Worm (Caenorhabditis elegans) whole organism, L4 larva: ENCODE data around the gene asp-19.

Source experiments
- D1046.2 ChIP-seq: fragments of 200-800 bp; sonication (Bioruptor generic); IDR thresholded peaks from 2 replicates; pipeline ENCODE4 v1.3.6; 2022; ENCODE audit warnings: missing genetic modification characterization, missing compliant biosample characterization
- F37D6.2 ChIP-seq: sonication (generic microtip); optimal IDR thresholded peaks from 2 replicates; lab custom pipeline; 2016; ENCODE audit warnings: mild to moderate bottlenecking, missing genetic modification characterization, missing compliant biosample characterization
- F44E2.7 ChIP-seq: fragments of 200-800 bp; sonication (Bioruptor generic); IDR thresholded peaks from 2 replicates; pipeline ENCODE4 v2.1.2; 2022; ENCODE audit warnings: missing genetic modification characterization, missing compliant biosample characterization
- R02D3.7 ChIP-seq: fragments of 150-350 bp; sonication (generic microtip); optimal IDR thresholded peaks from 3 replicates; lab custom pipeline; 2014; ENCODE audit warnings: missing biosample characterization, missing genetic modification characterization
- T26A8.4 ChIP-seq: fragments of 200-800 bp; sonication (Bioruptor generic); IDR thresholded peaks from 2 replicates; pipeline ENCODE4 v1.3.6; 2022; ENCODE audit warnings: missing genetic modification characterization, missing compliant biosample characterization
- Y5F2A.4 ChIP-seq: fragments of 200-800 bp; sonication (Bioruptor generic); optimal IDR thresholded peaks from 2 replicates; lab custom pipeline; 2018; ENCODE audit warnings: mild to moderate bottlenecking, missing genetic modification characterization, missing compliant biosample characterization
- aha-1 ChIP-seq: fragments of 150-350 bp; peaks from one replicate; lab custom pipeline; 2014; ENCODE audit warnings: missing biosample characterization, missing genetic modification characterization
- ceh-20 ChIP-seq: fragments of 200-800 bp; sonication (Bioruptor generic); IDR thresholded peaks from 2 replicates; pipeline ENCODE4 v1.3.6; 2022; ENCODE audit warnings: missing genetic modification reagents, missing genetic modification characterization, missing compliant biosample characterization
- ceh-44 ChIP-seq: fragments of 200-800 bp; sonication (Bioruptor generic); IDR thresholded peaks from 2 replicates; pipeline ENCODE4 v1.3.6; 2022; ENCODE audit warnings: missing genetic modification reagents, missing genetic modification characterization, missing compliant biosample characterization
- cey-2 ChIP-seq: sonication (generic microtip); optimal IDR thresholded peaks from 3 replicates; lab custom pipeline; 2017; ENCODE audit warnings: missing genetic modification characterization, mild to moderate bottlenecking, missing compliant biosample characterization, antibody characterized with exemption, borderline replicate concordance; ENCODE audit not compliant: insufficient read depth
- daf-12 ChIP-seq: fragments of 150-350 bp; optimal IDR thresholded peaks from 2 replicates; lab custom pipeline; 2014; ENCODE audit warnings: missing biosample characterization, missing genetic modification reagents, missing genetic modification characterization
- daf-16 ChIP-seq, 3 experiments: sonication (generic microtip); optimal IDR thresholded peaks; 2 replicates each; lab custom pipeline; 2016 to 2017; ENCODE audit warnings: missing genetic modification characterization in 3 of 3, missing genetic modification reagents in 3 of 3, mild to moderate bottlenecking in 2 of 3, missing compliant biosample characterization in 2 of 3, missing biosample characterization in 1 of 3, moderate library complexity in 1 of 3
- daf-8 ChIP-seq: fragments of 200-800 bp; sonication (Bioruptor generic); IDR thresholded peaks from 2 replicates; pipeline ENCODE4 v1.3.6; 2022; ENCODE audit warnings: missing genetic modification characterization, missing compliant biosample characterization
- duxl-1 ChIP-seq: sonication (generic microtip); optimal IDR thresholded peaks from 2 replicates; lab custom pipeline; 2016; ENCODE audit warnings: mild to moderate bottlenecking, missing genetic modification characterization, moderate library complexity, missing compliant biosample characterization; ENCODE audit not compliant: poor library complexity
- dve-1 ChIP-seq: sonication (generic microtip); optimal IDR thresholded peaks from 2 replicates; lab custom pipeline; 2017; ENCODE audit warnings: antibody characterized with exemption, mild to moderate bottlenecking, missing genetic modification characterization, missing compliant biosample characterization; ENCODE audit not compliant: insufficient read depth
- egl-27 ChIP-seq: sonication (generic microtip); optimal IDR thresholded peaks from 3 replicates; lab custom pipeline; 2017; ENCODE audit warnings: missing biosample characterization, missing genetic modification reagents, missing genetic modification characterization
- egl-43 ChIP-seq: fragments of 200-800 bp; sonication (Bioruptor generic); IDR thresholded peaks from 2 replicates; pipeline ENCODE4 v1.3.6; 2022; ENCODE audit warnings: missing genetic modification reagents, missing genetic modification characterization, missing compliant biosample characterization
- fkh-10 ChIP-seq: fragments of 150-350 bp; optimal IDR thresholded peaks from 2 replicates; lab custom pipeline; 2014; ENCODE audit warnings: missing biosample characterization, missing genetic modification reagents, missing genetic modification characterization
- gei-8 ChIP-seq: fragments of 200-800 bp; sonication (Bioruptor generic); optimal IDR thresholded peaks from 2 replicates; lab custom pipeline; 2018; ENCODE audit warnings: mild to moderate bottlenecking, missing genetic modification characterization, missing compliant biosample characterization
- hlh-30 ChIP-seq: sonication (generic microtip); optimal IDR thresholded peaks from 2 replicates; lab custom pipeline; 2017; ENCODE audit warnings: antibody characterized with exemption, mild to moderate bottlenecking, missing genetic modification characterization, missing compliant biosample characterization; ENCODE audit not compliant: insufficient read depth
- jun-1 ChIP-seq: fragments of 150-350 bp; optimal IDR thresholded peaks from 2 replicates; lab custom pipeline; 2014; ENCODE audit warnings: missing biosample characterization, missing genetic modification reagents, missing genetic modification characterization
- lin-1 ChIP-seq: fragments of 200-800 bp; sonication (Bioruptor generic); IDR thresholded peaks from 2 replicates; pipeline ENCODE4 v1.3.6; 2022; ENCODE audit warnings: missing genetic modification reagents, missing genetic modification characterization, missing compliant biosample characterization
- lin-15B ChIP-seq: fragments of 150-350 bp; sonication (generic microtip); optimal IDR thresholded peaks from 3 replicates; lab custom pipeline; 2014; ENCODE audit warnings: missing biosample characterization, missing genetic modification characterization
- lin-38 ChIP-seq: fragments of 200-800 bp; sonication (Bioruptor generic); IDR thresholded peaks from 2 replicates; pipeline ENCODE4 v1.3.6; 2022; ENCODE audit warnings: missing genetic modification reagents, missing genetic modification characterization, missing compliant biosample characterization
- lin-39 ChIP-seq: fragments of 150-350 bp; optimal IDR thresholded peaks from 2 replicates; lab custom pipeline; 2014; ENCODE audit warnings: missing biosample characterization, missing genetic modification reagents, missing genetic modification characterization
- mdt-29 ChIP-seq: fragments of 200-800 bp; sonication (Bioruptor generic); IDR thresholded peaks from 2 replicates; pipeline ENCODE4 v1.3.6; 2022; ENCODE audit warnings: missing genetic modification reagents, missing genetic modification characterization, missing compliant biosample characterization
- mep-1 ChIP-seq: fragments of 150-350 bp; sonication (generic microtip); optimal IDR thresholded peaks from 3 replicates; lab custom pipeline; 2014; ENCODE audit warnings: missing biosample characterization, missing genetic modification characterization
- mes-2 ChIP-seq: sonication (generic microtip); optimal IDR thresholded peaks from 2 replicates; lab custom pipeline; 2016; ENCODE audit warnings: missing genotype, mild to moderate bottlenecking, missing genetic modification characterization, missing compliant biosample characterization; ENCODE audit not compliant: poor library complexity, severe bottlenecking
- mxl-3 ChIP-seq: fragments of 200-800 bp; sonication (Bioruptor generic); optimal IDR thresholded peaks from 2 replicates; lab custom pipeline; 2018; ENCODE audit warnings: mild to moderate bottlenecking, missing genetic modification characterization, missing compliant biosample characterization
- nhr-10 ChIP-seq: fragments of 150-350 bp; optimal IDR thresholded peaks from 2 replicates; lab custom pipeline; 2014; ENCODE audit warnings: missing biosample characterization, missing genetic modification characterization
- nhr-11 ChIP-seq: fragments of 150-350 bp; optimal IDR thresholded peaks from 2 replicates; lab custom pipeline; 2014; ENCODE audit warnings: missing biosample characterization, missing genetic modification characterization
- nhr-111 ChIP-seq: fragments of 200-800 bp; sonication (Bioruptor generic); optimal IDR thresholded peaks from 2 replicates; lab custom pipeline; 2018; ENCODE audit warnings: mild to moderate bottlenecking, missing genetic modification characterization, missing compliant biosample characterization
- nhr-25 ChIP-seq: sonication (generic microtip); optimal IDR thresholded peaks from 2 replicates; lab custom pipeline; 2017; ENCODE audit warnings: missing genetic modification characterization, mild to moderate bottlenecking, missing compliant biosample characterization, antibody characterized with exemption, moderate library complexity, borderline replicate concordance; ENCODE audit not compliant: insufficient read depth
- nhr-28 ChIP-seq: fragments of 150-350 bp; optimal IDR thresholded peaks from 2 replicates; lab custom pipeline; 2014; ENCODE audit warnings: missing biosample characterization, missing genetic modification characterization
- nhr-6 ChIP-seq: fragments of 150-350 bp; optimal IDR thresholded peaks from 2 replicates; lab custom pipeline; 2014; ENCODE audit warnings: missing biosample characterization, missing genetic modification characterization
- nhr-76 ChIP-seq: fragments of 150-350 bp; optimal IDR thresholded peaks from 2 replicates; lab custom pipeline; 2014; ENCODE audit warnings: missing biosample characterization, missing genetic modification characterization
- nhr-77 ChIP-seq: fragments of 150-350 bp; optimal IDR thresholded peaks from 2 replicates; lab custom pipeline; 2014; ENCODE audit warnings: missing biosample characterization, missing genetic modification characterization
- pha-4 ChIP-seq, 2 experiments: fragments of 150-350 bp in 1 of 2; fragments of 200-800 bp in 1 of 2; sonication (Bioruptor generic) in 1 of 2; IDR thresholded peaks in 1 of 2; optimal IDR thresholded peaks in 1 of 2; 2 replicates each; pipeline versions ENCODE4 v1.3.6 to Lab custom; 2014 to 2022; ENCODE audit warnings: missing genetic modification characterization in 2 of 2, missing genetic modification reagents in 2 of 2, missing biosample characterization in 1 of 2, missing compliant biosample characterization in 1 of 2
- pqm-1 ChIP-seq: sonication (generic microtip); optimal IDR thresholded peaks from 2 replicates; lab custom pipeline; 2017; ENCODE audit warnings: missing biosample characterization, missing genetic modification characterization
- rbr-2 ChIP-seq: sonication (generic microtip); optimal IDR thresholded peaks from 2 replicates; lab custom pipeline; 2016; ENCODE audit warnings: missing genotype, missing genetic modification characterization, missing compliant biosample characterization
- saeg-2 ChIP-seq: fragments of 200-800 bp; sonication (Bioruptor generic); IDR thresholded peaks from 2 replicates; pipeline ENCODE4 v1.3.6; 2022; ENCODE audit warnings: missing genetic modification reagents, missing genetic modification characterization, missing compliant biosample characterization
- set-16 ChIP-seq: fragments of 200-800 bp; sonication (Bioruptor generic); IDR thresholded peaks from 2 replicates; pipeline ENCODE4 v1.3.6; 2022; ENCODE audit warnings: missing genetic modification reagents, missing genetic modification characterization, missing compliant biosample characterization
- skn-1 ChIP-seq: fragments of 150-350 bp; optimal IDR thresholded peaks from 2 replicates; lab custom pipeline; 2014; ENCODE audit warnings: missing biosample characterization, missing genetic modification characterization
- unc-130 ChIP-seq: sonication (generic microtip); optimal IDR thresholded peaks from 2 replicates; lab custom pipeline; 2016; ENCODE audit warnings: missing genetic modification reagents, missing genetic modification characterization, missing compliant biosample characterization
- unc-39 ChIP-seq: sonication (generic microtip); optimal IDR thresholded peaks from 2 replicates; lab custom pipeline; 2017; ENCODE audit warnings: missing biosample characterization, missing genetic modification characterization
- unc-62 ChIP-seq, 3 experiments: fragments of 150-350 bp in 1 of 3; sonication (generic microtip); optimal IDR thresholded peaks in 2 of 3; peaks in 1 of 3; 1 replicate in 1 of 3; 2 replicates in 2 of 3; lab custom pipeline; 2014 to 2017; ENCODE audit warnings: missing biosample characterization in 3 of 3, missing genetic modification characterization in 3 of 3, missing genetic modification reagents in 3 of 3, missing genotype in 1 of 3
- zag-1 ChIP-seq: fragments of 150-350 bp; optimal IDR thresholded peaks from 2 replicates; lab custom pipeline; 2014; ENCODE audit warnings: missing biosample characterization, missing genetic modification characterization
- zfp-3 ChIP-seq: fragments of 200-800 bp; sonication (Bioruptor generic); conservative IDR thresholded peaks from 2 replicates; pipeline ENCODE4 v1.3.6; 2022; ENCODE audit warnings: missing genetic modification reagents, missing genetic modification characterization, missing compliant biosample characterization
- zip-2 ChIP-seq: fragments of 150-350 bp; optimal IDR thresholded peaks from 2 replicates; lab custom pipeline; 2014; ENCODE audit warnings: missing biosample characterization, missing genetic modification characterization
- ztf-11 ChIP-seq: fragments of 150-350 bp; optimal IDR thresholded peaks from 2 replicates; lab custom pipeline; 2014; ENCODE audit warnings: missing biosample characterization, missing genetic modification characterization

The asp-19 gene

ce11 chrV:18723604-18724003 is 5.6 kb downstream of the asp-19 start (continued):
- TF ChIP-seq Y5F2A.4 (GFP tag; lab: Kevin White, UChicago) (no peak), unc-39 (tag; lab: Kevin White, UChicago) (no peak), fkh-10 (peak; percentile 33), aha-1 (peak; percentile 97), pha-4 (GFP tag; IDR thresholded peaks at IDR 0.05; lab: Robert Waterston, UW) (no peak), pha-4 (tag; optimal IDR thresholded peaks at IDR 0.05; lab: Kevin White, UChicago) (peak; percentile 79), lin-1 (GFP tag; lab: Robert Waterston, UW) (no peak), duxl-1 (tag; lab: Kevin White, UChicago) (peak; percentile 99), saeg-2 (no peak), daf-16 (GFP tag; optimal IDR thresholded peaks at IDR 0.05; lab: Kevin White, UChicago) (no peak), daf-16 (tag; optimal IDR thresholded peaks at IDR 0.05; lab: Kevin White, UChicago) (peak; percentile 89), dve-1 (peak; percentile 96), nhr-6 (tag; lab: Kevin White, UChicago) (peak; percentile 95), nhr-111 (GFP tag; lab: Kevin White, UChicago) (no peak), gei-8 (GFP tag; lab: Kevin White, UChicago) (no peak), jun-1 (tag; lab: Kevin White, UChicago) (peak; percentile 28), pqm-1 (tag; lab: Kevin White, UChicago) (no peak), rbr-2 (peak; percentile 86), set-16 (GFP tag; lab: Robert Waterston, UW) (no peak), zip-2 (tag; lab: Kevin White, UChicago) (no peak), zfp-3 (GFP tag; lab: Robert Waterston, UW) (no peak), ztf-11 (no peak), D1046.2 (no peak), skn-1 (no peak), unc-62 (GFP tag; optimal IDR thresholded peaks at IDR 0.05 in 1 of 2; lab: Kevin White, UChicago) (no peak), unc-62 (tag; optimal IDR thresholded peaks at IDR 0.05; lab: Kevin White, UChicago) (no peak), daf-12 (tag; lab: Kevin White, UChicago) (no peak), mes-2 (tag; lab: Kevin White, UChicago) (no peak), nhr-28 (tag; lab: Kevin White, UChicago) (peak; percentile 69), lin-38 (GFP tag; lab: Robert Waterston, UW) (no peak; the same call in none of the 2 replicates), nhr-11 (peak; percentile 54), ceh-44 (GFP tag; lab: Robert Waterston, UW) (no peak), ceh-20 (no peak), nhr-10 (tag; lab: Kevin White, UChicago) (no peak), mep-1 (tag; lab: Kevin White, UChicago) (peak; percentile 82), egl-43 (GFP tag; lab: Robert Waterston, UW) (no peak), zag-1 (no peak), hlh-30 (tag; lab: Kevin White, UChicago) (peak; percentile 80), lin-15B (no peak), mdt-29 (GFP tag; lab: Robert Waterston, UW) (no peak), F37D6.2 (peak; percentile 82), T26A8.4 (GFP tag; lab: Robert Waterston, UW) (no peak), egl-27 (no peak), cey-2 (no peak), mxl-3 (no peak), unc-130 (no peak), lin-39 (tag; lab: Kevin White, UChicago) (no peak), R02D3.7 (tag; lab: Kevin White, UChicago) (no peak), nhr-77 (peak; percentile 72), F44E2.7 (GFP tag; lab: Robert Waterston, UW) (no peak), daf-8 (GFP tag; lab: Robert Waterston, UW) (no peak), nhr-25 (tag; lab: Kevin White, UChicago) (no peak), nhr-76 (tag; lab: Kevin White, UChicago) (no peak)
